Fruit fly (Drosophila melanogaster) whole organism, prepupa: ENCODE results near the gene Cpr97Ea.

Source experiments
- CG1621 ChIP-seq: fragments of 200-800 bp; sonication (Bioruptor generic); optimal IDR thresholded peaks from 3 replicates; lab custom pipeline; 2018; ENCODE audit warnings: missing biosample characterization, mild to moderate bottlenecking, missing genetic modification characterization
- CG32006 ChIP-seq: fragments of 200-800 bp; sonication (Bioruptor generic); optimal IDR thresholded peaks from 3 replicates; lab custom pipeline; 2017; ENCODE audit warnings: missing biosample characterization, mild to moderate bottlenecking, missing genetic modification characterization
- CG4318 ChIP-seq: fragments of 200-800 bp; sonication (Bioruptor generic); optimal IDR thresholded peaks from 3 replicates; lab custom pipeline; 2017; ENCODE audit warnings: missing biosample characterization, mild to moderate bottlenecking, missing genetic modification characterization
- Eip75B ChIP-seq: fragments of 200-800 bp; sonication (Bioruptor generic); optimal IDR thresholded peaks from 3 replicates; lab custom pipeline; 2016; ENCODE audit warnings: missing biosample characterization, missing genetic modification characterization
- Gug ChIP-seq: fragments of 200-800 bp; sonication (Bioruptor generic); IDR thresholded peaks from 2 replicates; pipeline ENCODE4 v1.3.6; 2022; ENCODE audit warnings: missing biosample characterization, missing genetic modification characterization
- Hr4 ChIP-seq: fragments of 200-800 bp; sonication (Bioruptor generic); optimal IDR thresholded peaks from 3 replicates; lab custom pipeline; 2016; ENCODE audit warnings: missing biosample characterization, missing genetic modification characterization
- OdsH ChIP-seq: fragments of 200-800 bp; sonication (Bioruptor generic); optimal IDR thresholded peaks from 3 replicates; lab custom pipeline; 2016; ENCODE audit warnings: missing biosample characterization, missing genetic modification characterization
- esn ChIP-seq: fragments of 200-800 bp; sonication (Bioruptor generic); optimal IDR thresholded peaks from 2 replicates; lab custom pipeline; 2016; ENCODE audit warnings: missing biosample characterization, mild to moderate bottlenecking, missing genetic modification characterization, moderate library complexity
- fkh ChIP-seq: fragments of 200-800 bp; sonication (Bioruptor generic); optimal IDR thresholded peaks from 3 replicates; lab custom pipeline; 2017; ENCODE audit warnings: missing biosample characterization, mild to moderate bottlenecking, missing genetic modification characterization, moderate library complexity

dm6 chr3R:27133992-27134391 lies 46.4 kb upstream of the Cpr97Ea start:
- TF ChIP-seq esn (GFP tag; lab: Kevin White, UChicago) = no peak
- no peak for TF ChIP-seq CG4318 (GFP tag; lab: Kevin White, UChicago)
- no peak for TF ChIP-seq fkh (GFP tag; lab: Kevin White, UChicago)
- TF ChIP-seq Eip75B (GFP tag; lab: Kevin White, UChicago) = no peak
- TF ChIP-seq OdsH (GFP tag; lab: Kevin White, UChicago) = no peak
- TF ChIP-seq CG32006 (GFP tag; lab: Kevin White, UChicago) = no peak
- TF ChIP-seq CG1621 (tag; lab: Kevin White, UChicago) = no peak
- no peak for TF ChIP-seq Hr4 (GFP tag; lab: Kevin White, UChicago)
- TF ChIP-seq Gug (GFP tag; lab: Robert Waterston, UW) = no peak
